Fruit fly (Drosophila melanogaster) S2 (cell line): ENCODE measurements around the gene Nha1.

Source experiments
- CG8478 ChIP-seq: fragments of >200 bp; optimal IDR thresholded peaks from 2 replicates; lab custom pipeline; 2018
- CTCF ChIP-seq, 2 experiments: fragments of >200 bp; optimal IDR thresholded peaks; 2 replicates each; lab custom pipeline; 2018

Nha1 gene

DNA sequence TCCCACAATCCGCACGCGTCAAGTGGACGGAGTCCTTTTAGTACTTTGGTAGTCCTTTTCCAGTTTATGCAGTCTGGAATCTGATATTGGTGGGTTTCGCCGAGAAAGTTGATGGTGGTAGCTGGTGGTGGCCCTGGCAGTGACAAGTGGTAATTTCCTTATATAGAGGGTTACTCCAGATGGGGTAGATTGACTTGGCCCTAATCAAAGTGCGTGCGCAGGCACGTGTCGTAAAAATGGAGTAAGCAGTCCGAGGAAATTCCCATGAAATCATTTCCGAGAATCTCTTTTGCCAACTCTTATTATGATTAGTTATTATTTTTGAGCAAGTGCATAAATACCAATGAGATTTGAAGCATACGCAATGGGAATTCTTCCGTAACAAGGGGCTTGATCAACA lies 26.8 kb downstream of the Nha1 start:
- no peak for TF ChIP-seq CG8478 (lab: Kevin White, UChicago)
- no peak for TF ChIP-seq CTCF (optimal IDR thresholded peaks at IDR 0.05; lab: Kevin White, UChicago)

DNA sequence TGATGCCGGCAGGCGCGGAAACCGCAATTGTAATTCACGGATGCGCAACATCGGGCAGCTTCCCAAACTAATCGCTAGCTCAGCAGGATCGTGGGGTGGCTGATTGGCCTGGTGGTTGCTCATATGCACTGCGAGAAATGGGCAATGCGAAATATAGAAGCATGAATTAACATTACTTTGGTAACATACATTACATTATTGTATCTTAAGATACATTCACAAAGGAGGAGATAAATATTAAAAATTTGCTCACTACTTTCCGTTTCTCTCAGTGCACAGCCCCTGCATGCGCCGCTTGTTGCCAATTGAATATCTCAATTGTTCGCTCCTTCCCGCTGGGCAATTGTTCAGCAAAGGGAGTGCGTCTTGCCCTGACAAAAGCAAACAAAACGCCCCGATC lies 28.8 kb downstream of the Nha1 start:
- TF ChIP-seq CG8478 (lab: Kevin White, UChicago) (no peak), CTCF (optimal IDR thresholded peaks at IDR 0.05; lab: Kevin White, UChicago) (no peak)

DNA sequence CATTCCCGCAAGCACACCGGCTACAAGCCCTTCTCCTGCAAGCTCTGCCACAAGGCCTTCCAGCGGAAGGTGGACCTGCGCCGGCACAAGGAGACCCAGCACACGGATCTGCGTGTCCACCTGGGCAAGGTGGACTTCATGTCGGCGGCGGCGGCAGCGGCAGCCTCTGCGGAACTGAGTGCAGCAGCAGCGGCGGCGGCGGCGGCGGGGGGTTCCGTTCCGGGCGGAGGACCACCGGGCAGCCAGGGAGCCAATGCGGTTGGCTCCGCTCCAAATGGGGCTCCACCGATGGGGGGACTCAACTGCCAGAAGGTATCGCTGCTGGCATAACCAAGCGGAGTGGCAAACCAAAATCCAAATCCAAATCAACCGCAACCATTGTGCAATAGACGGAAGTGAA lies 32.4 kb downstream of the Nha1 start:
- TF ChIP-seq CG8478 (lab: Kevin White, UChicago) (no peak), CTCF (optimal IDR thresholded peaks at IDR 0.05; lab: Kevin White, UChicago) (no peak)

DNA sequence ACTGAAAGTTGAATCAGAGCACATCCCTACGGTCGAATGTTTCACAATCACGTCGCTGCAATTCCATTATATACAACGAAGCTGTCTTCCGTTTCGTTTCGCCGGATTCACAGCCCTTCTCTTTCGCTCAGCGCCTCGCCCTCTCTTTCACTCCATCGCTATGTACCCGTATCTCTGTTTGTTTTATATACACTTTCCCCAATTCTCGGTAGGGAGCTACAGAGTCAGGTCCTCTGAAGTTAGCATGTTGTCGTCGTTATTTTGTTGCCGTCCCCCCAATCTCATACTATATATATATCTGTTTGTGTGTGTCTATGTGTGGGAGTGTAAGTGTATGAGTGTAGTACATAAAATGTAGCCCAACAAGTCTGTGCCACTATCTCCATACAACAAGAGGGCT lies 34.1 kb downstream of the Nha1 start:
- TF ChIP-seq CG8478 (lab: Kevin White, UChicago) (no peak), CTCF (optimal IDR thresholded peaks at IDR 0.05; lab: Kevin White, UChicago) (no peak)

DNA sequence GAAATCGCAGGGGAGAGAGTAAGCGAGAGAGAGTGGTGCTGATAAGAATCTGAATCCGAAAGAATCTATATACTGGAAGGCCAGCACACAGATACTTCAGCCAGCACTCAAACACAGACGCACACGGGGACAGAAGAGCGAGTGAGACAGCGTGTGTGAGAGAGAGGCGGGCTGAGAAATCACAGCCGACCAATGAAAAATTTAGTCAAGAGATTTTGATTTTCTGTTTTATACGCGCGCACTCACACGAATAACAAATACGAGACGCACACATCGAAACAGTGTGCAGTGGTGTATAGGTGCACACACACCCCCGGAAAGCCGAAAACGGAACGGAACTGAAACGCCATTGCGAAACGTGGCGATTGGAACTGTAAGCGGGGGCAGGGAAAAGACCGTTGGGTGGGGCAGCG lies 36.5 kb downstream of the Nha1 start:
- TF ChIP-seq CTCF (optimal IDR thresholded peaks at IDR 0.05; lab: Kevin White, UChicago): no peak
- TF ChIP-seq CG8478 (lab: Kevin White, UChicago): no peak

dm6 chr2L:6830264-6830729 lies 39.9 kb downstream of the Nha1 start:
- no peak for TF ChIP-seq CTCF (optimal IDR thresholded peaks at IDR 0.05; lab: Kevin White, UChicago)
- no peak for TF ChIP-seq CG8478 (lab: Kevin White, UChicago)

- no peak for TF ChIP-seq CTCF (optimal IDR thresholded peaks at IDR 0.05; lab: Kevin White, UChicago)
- TF ChIP-seq CG8478 (lab: Kevin White, UChicago): no peak
Measured at dm6 chr2L:6827558-6828122, 42.5 kb downstream of the Nha1 start.

dm6 chr2L:6826298-6826697 lies 43.9 kb downstream of the Nha1 start:
- TF ChIP-seq CTCF (optimal IDR thresholded peaks at IDR 0.05; lab: Kevin White, UChicago): no peak
- no peak for TF ChIP-seq CG8478 (lab: Kevin White, UChicago)

DNA sequence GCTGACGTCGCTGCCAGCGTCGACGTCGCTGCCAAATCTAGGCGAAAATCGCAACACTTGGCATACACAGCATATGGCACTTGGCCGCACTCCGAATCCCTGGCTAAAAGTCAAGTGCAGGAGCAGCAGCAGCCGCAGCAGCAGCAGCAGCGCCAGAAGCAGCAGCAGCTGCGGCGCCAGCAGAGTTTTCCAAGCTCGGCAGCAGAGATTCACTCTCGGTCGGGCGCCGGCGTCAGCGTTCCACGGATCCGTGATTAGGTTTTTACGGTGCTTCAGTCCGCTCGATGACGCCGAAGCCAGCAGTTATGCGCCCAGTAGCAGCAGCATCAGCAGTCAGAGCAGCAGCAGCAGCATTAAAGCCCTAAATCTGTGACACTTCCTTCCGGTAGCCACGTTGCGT lies 48.1 kb downstream of the Nha1 start:
- no peak for TF ChIP-seq CTCF (optimal IDR thresholded peaks at IDR 0.05; lab: Kevin White, UChicago)
- TF ChIP-seq CG8478 (lab: Kevin White, UChicago): no peak

DNA sequence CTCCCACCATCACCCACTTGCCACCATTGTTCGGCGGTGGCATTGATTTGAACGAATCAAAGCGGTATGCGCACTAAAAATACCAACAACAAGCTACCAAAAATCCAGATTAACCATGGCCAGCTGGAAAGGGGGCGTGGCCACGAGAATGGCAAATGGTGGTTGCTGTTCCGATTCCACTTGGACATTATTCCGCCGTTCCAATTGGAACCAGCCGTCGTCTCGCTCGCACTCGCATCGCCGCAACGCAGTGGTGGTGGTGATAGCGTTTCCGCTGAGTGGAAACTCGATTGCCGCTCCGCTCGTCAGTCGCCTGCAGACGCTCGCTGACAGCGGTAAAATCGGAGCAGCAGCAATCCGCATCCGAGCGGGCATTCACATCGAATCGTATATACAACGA lies 48.6 kb downstream of the Nha1 start, which contains the start of gene sens-2:
TSS of gene sens-2 (plus strand) at position 304 of the 400 bp plus-strand sequence.
- no peak for TF ChIP-seq CTCF (optimal IDR thresholded peaks at IDR 0.05; lab: Kevin White, UChicago)
- no peak for TF ChIP-seq CG8478 (lab: Kevin White, UChicago)

DNA sequence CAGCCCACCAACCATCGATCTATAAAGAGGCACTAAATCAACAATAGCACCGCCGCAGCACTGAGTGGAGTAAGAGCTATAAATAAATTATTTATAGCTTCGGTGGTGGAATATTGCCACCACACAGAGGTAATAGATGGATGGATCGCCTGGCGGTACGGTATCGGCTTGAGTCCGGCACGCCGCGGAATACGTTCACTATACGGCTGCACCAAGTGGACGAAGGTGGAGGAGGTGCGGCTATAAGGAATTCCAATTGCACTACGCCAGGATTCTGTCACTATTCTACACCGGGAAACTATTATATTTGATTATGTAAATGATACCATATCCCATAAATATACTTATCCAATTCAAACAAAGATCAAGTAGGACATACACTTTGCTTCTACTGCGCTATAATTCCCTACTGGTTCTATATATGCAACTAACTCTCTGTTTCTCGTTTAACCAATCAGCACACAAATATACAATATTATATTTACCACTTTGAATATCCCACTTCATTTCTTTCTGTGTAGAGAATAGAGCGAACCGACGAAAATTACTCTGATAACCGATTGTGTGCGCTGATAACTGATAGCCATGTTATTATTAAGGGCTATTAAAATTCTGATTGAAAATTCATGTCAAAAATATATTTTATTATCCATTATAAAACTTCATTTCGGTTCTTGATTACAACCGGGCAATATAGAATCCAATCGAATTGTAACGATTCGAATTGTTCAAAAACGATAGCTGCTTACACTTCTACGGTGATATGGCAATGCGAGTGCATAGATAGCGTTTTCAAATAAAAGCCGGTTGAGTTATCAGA lies 50.7 kb downstream of the Nha1 start:
- TF ChIP-seq CTCF (optimal IDR thresholded peaks at IDR 0.05; lab: Kevin White, UChicago): no peak
- TF ChIP-seq CG8478 (lab: Kevin White, UChicago): no peak

- TF ChIP-seq CTCF (optimal IDR thresholded peaks at IDR 0.05; lab: Kevin White, UChicago) (no peak), CG8478 (lab: Kevin White, UChicago) (no peak)
Measured at dm6 chr2L:6818357-6818756, 51.8 kb downstream of the Nha1 start.

DNA sequence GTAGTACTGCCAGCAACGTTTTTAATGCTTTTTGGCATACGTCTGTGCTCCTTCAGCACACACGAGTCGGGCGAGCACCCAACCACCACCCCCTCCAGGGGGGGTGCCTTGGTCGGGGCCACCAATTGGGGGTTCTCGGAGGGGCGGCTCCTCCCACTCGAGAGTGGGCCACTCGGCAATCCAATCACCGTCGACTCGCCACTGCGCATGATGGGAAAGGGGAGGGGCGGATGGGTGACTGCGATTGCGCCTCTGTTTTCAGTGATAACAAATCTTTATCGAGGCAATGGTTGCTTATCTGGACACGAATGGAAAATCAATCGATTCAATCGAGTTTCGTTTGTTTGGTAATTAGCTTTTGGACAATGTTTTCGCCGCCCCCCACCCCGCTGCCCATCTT lies 52.7 kb downstream of the Nha1 start:
- TF ChIP-seq CG8478 (lab: Kevin White, UChicago) (no peak), CTCF (optimal IDR thresholded peaks at IDR 0.05; lab: Kevin White, UChicago) (no peak)
